Worm (Caenorhabditis elegans) whole organism, midembryonic: ENCODE measurements around the gene col-171.

Experiments used
- cog-1 ChIP-seq: sonication (generic microtip); optimal IDR thresholded peaks from 2 replicates; lab custom pipeline; 2016; ENCODE audit warnings: missing genetic modification characterization, missing compliant biosample characterization
- flt-1 ChIP-seq: fragments of 200-800 bp; sonication (Bioruptor generic); IDR thresholded peaks from 2 replicates; pipeline ENCODE4 v1.3.6; 2022; ENCODE audit warnings: missing genetic modification characterization, missing compliant biosample characterization
- klf-2 ChIP-seq: fragments of 200-800 bp; sonication (Bioruptor generic); conservative IDR thresholded peaks from 2 replicates; pipeline ENCODE4 v1.3.6; 2022; ENCODE audit warnings: missing genetic modification reagents, missing genetic modification characterization, missing compliant biosample characterization
- med-1 ChIP-seq: sonication (generic microtip); optimal IDR thresholded peaks from 2 replicates; lab custom pipeline; 2017; ENCODE audit warnings: missing genetic modification characterization, mild to moderate bottlenecking, missing compliant biosample characterization, antibody characterized with exemption, missing genetic modification reagents; ENCODE audit not compliant: insufficient read depth
- ref-1 ChIP-seq: fragments of 200-800 bp; sonication (Bioruptor generic); conservative IDR thresholded peaks from 2 replicates; pipeline ENCODE4 v1.3.6; 2022; ENCODE audit warnings: missing genetic modification reagents, missing genetic modification characterization, missing compliant biosample characterization
- ztf-23 ChIP-seq: fragments of 200-800 bp; sonication (Bioruptor generic); IDR thresholded peaks from 2 replicates; pipeline ENCODE4 v1.3.6; 2022; ENCODE audit warnings: missing genetic modification reagents, missing genetic modification characterization, missing compliant biosample characterization

- TF ChIP-seq klf-2 (GFP tag; lab: Robert Waterston, UW) = no peak
- TF ChIP-seq med-1 = no peak
- no peak for TF ChIP-seq flt-1 (GFP tag; lab: Robert Waterston, UW)
- no peak for TF ChIP-seq cog-1 (tag; lab: Kevin White, UChicago)
- TF ChIP-seq ref-1 (GFP tag; lab: Robert Waterston, UW) = no peak
- no peak for TF ChIP-seq ztf-23
Measured at ce11 chrX:6369717-6370116, 35.6 kb downstream of the col-171 start, which contains the start of gene C03B1.2.
